Worm (Caenorhabditis elegans) whole organism, mixed stage, embryonic: ENCODE results near the gene kvs-5.

ENCODE experiments used
- M03D4.4 ChIP-seq: sonication (generic microtip); optimal IDR thresholded peaks from 2 replicates; lab custom pipeline; 2017; ENCODE audit warnings: mild to moderate bottlenecking, missing genetic modification characterization, missing compliant biosample characterization
- bed-3 ChIP-seq: fragments of 200-800 bp; sonication (Bioruptor generic); optimal IDR thresholded peaks from 3 replicates; lab custom pipeline; 2018; ENCODE audit warnings: mild to moderate bottlenecking, missing genetic modification characterization, moderate library complexity, missing compliant biosample characterization
- blmp-1 ChIP-seq: fragments of 150-350 bp; optimal IDR thresholded peaks from 2 replicates; lab custom pipeline; 2014; ENCODE audit warnings: missing biosample characterization, missing genetic modification characterization
- ceh-39 ChIP-seq: fragments of 150-350 bp; optimal IDR thresholded peaks from 2 replicates; lab custom pipeline; 2014; ENCODE audit warnings: missing biosample characterization, missing genetic modification characterization
- ceh-43 ChIP-seq: fragments of 200-800 bp; sonication (Bioruptor generic); optimal IDR thresholded peaks from 2 replicates; lab custom pipeline; 2018; ENCODE audit warnings: mild to moderate bottlenecking, missing genetic modification characterization, moderate library complexity, missing compliant biosample characterization
- ceh-83 ChIP-seq: fragments of 200-800 bp; sonication (Bioruptor generic); optimal IDR thresholded peaks from 2 replicates; lab custom pipeline; 2018; ENCODE audit warnings: mild to moderate bottlenecking, missing genetic modification characterization, missing compliant biosample characterization
- ces-1 ChIP-seq: fragments of 150-350 bp; optimal IDR thresholded peaks from 2 replicates; lab custom pipeline; 2014; ENCODE audit warnings: missing biosample characterization, missing genetic modification reagents, missing genetic modification characterization
- cnd-1 ChIP-seq: fragments of 200-800 bp; sonication (Bioruptor generic); optimal IDR thresholded peaks from 2 replicates; lab custom pipeline; 2018; ENCODE audit warnings: mild to moderate bottlenecking, missing genetic modification characterization, missing compliant biosample characterization
- drap-1 ChIP-seq: fragments of 200-800 bp; sonication (Bioruptor generic); optimal IDR thresholded peaks from 3 replicates; lab custom pipeline; 2018; ENCODE audit warnings: mild to moderate bottlenecking, missing genetic modification characterization, missing compliant biosample characterization
- flh-1 ChIP-seq: fragments of 200-800 bp; sonication (Bioruptor generic); optimal IDR thresholded peaks from 2 replicates; lab custom pipeline; 2018; ENCODE audit warnings: mild to moderate bottlenecking, missing genetic modification characterization, moderate library complexity, missing compliant biosample characterization
- ham-2 ChIP-seq: fragments of 200-800 bp; sonication (Bioruptor generic); optimal IDR thresholded peaks from 2 replicates; lab custom pipeline; 2018; ENCODE audit warnings: mild to moderate bottlenecking, missing genetic modification characterization, missing compliant biosample characterization
- hlh-1 ChIP-seq: fragments of 150-350 bp; optimal IDR thresholded peaks from 2 replicates; lab custom pipeline; 2014; ENCODE audit warnings: missing biosample characterization, missing genetic modification reagents, missing genetic modification characterization
- lin-32 ChIP-seq: fragments of 200-800 bp; sonication (Bioruptor generic); optimal IDR thresholded peaks from 2 replicates; lab custom pipeline; 2018; ENCODE audit warnings: mild to moderate bottlenecking, missing genetic modification characterization, missing compliant biosample characterization
- lsy-2 ChIP-seq: fragments of 150-350 bp; optimal IDR thresholded peaks from 2 replicates; lab custom pipeline; 2014; ENCODE audit warnings: missing biosample characterization, missing genetic modification characterization
- mab-5 ChIP-seq: fragments of 150-350 bp; optimal IDR thresholded peaks from 2 replicates; lab custom pipeline; 2014; ENCODE audit warnings: missing biosample characterization, missing genetic modification characterization
- mep-1 ChIP-seq: fragments of 150-350 bp; optimal IDR thresholded peaks from 2 replicates; lab custom pipeline; 2017; ENCODE audit warnings: missing biosample characterization, missing genetic modification reagents, missing genetic modification characterization, inconsistent platforms
- mls-2 ChIP-seq: sonication (generic microtip); optimal IDR thresholded peaks from 2 replicates; lab custom pipeline; 2016; ENCODE audit warnings: mild to moderate bottlenecking, missing genetic modification characterization, moderate library complexity, missing compliant biosample characterization
- nhr-12 ChIP-seq: fragments of 150-350 bp; optimal IDR thresholded peaks from 2 replicates; lab custom pipeline; 2014; ENCODE audit warnings: missing biosample characterization, missing genetic modification characterization
- nhr-237 ChIP-seq: fragments of 150-350 bp; optimal IDR thresholded peaks from 2 replicates; lab custom pipeline; 2014; ENCODE audit warnings: missing biosample characterization, missing genetic modification characterization
- nhr-28 ChIP-seq: fragments of 150-350 bp; optimal IDR thresholded peaks from 2 replicates; lab custom pipeline; 2014; ENCODE audit warnings: missing biosample characterization, missing genetic modification characterization
- nhr-76 ChIP-seq: sonication (generic microtip); optimal IDR thresholded peaks from 2 replicates; lab custom pipeline; 2017; ENCODE audit warnings: missing biosample characterization, missing genetic modification characterization
- pha-4 ChIP-seq: fragments of 150-350 bp; optimal IDR thresholded peaks from 2 replicates; lab custom pipeline; 2018; ENCODE audit warnings: missing biosample characterization, missing genetic modification reagents, missing genetic modification characterization
- sem-2 ChIP-seq: fragments of 200-800 bp; sonication (Bioruptor generic); optimal IDR thresholded peaks from 2 replicates; lab custom pipeline; 2018; ENCODE audit warnings: mild to moderate bottlenecking, missing genetic modification characterization, missing compliant biosample characterization
- snpc-4 ChIP-seq: fragments of 150-350 bp; optimal IDR thresholded peaks from 2 replicates; lab custom pipeline; 2014; ENCODE audit warnings: missing biosample characterization, missing genetic modification characterization
- sptf-1 ChIP-seq: sonication (generic microtip); optimal IDR thresholded peaks from 2 replicates; lab custom pipeline; 2017; ENCODE audit warnings: mild to moderate bottlenecking, missing genetic modification characterization, moderate library complexity, missing compliant biosample characterization
- tbx-8 ChIP-seq: fragments of 200-800 bp; sonication (Bioruptor generic); optimal IDR thresholded peaks from 2 replicates; lab custom pipeline; 2018; ENCODE audit warnings: mild to moderate bottlenecking, missing genetic modification characterization, moderate library complexity, missing compliant biosample characterization
- unc-120 ChIP-seq: sonication (generic microtip); optimal IDR thresholded peaks from 2 replicates; lab custom pipeline; 2017; ENCODE audit warnings: missing genetic modification characterization, missing compliant biosample characterization; ENCODE audit not compliant: poor library complexity, severe bottlenecking
- unc-39 ChIP-seq: fragments of 150-350 bp; optimal IDR thresholded peaks from 2 replicates; lab custom pipeline; 2014; ENCODE audit warnings: missing biosample characterization, missing genetic modification characterization
- unc-62 ChIP-seq: fragments of 150-350 bp; optimal IDR thresholded peaks from 2 replicates; lab custom pipeline; 2014; ENCODE audit warnings: missing biosample characterization, missing genetic modification reagents, missing genetic modification characterization
- zip-8 ChIP-seq: fragments of 150-350 bp; optimal IDR thresholded peaks from 2 replicates; lab custom pipeline; 2014; ENCODE audit warnings: missing biosample characterization, missing genetic modification characterization
- ztf-11 ChIP-seq: fragments of 150-350 bp; optimal IDR thresholded peaks from 2 replicates; lab custom pipeline; 2014; ENCODE audit warnings: missing biosample characterization, missing genetic modification characterization

The kvs-5 gene

ce11 chrIV:782393-782792 lies 45.8 kb downstream of the kvs-5 start:
- TF ChIP-seq zip-8 (tag; lab: Kevin White, UChicago), result no peak
- TF ChIP-seq nhr-28 (tag; lab: Kevin White, UChicago), result no peak
- no peak for TF ChIP-seq drap-1 (GFP tag; lab: Kevin White, UChicago)
- TF ChIP-seq lsy-2 (tag; lab: Kevin White, UChicago), result no peak
- TF ChIP-seq M03D4.4 (tag; lab: Kevin White, UChicago), result no peak
- no peak for TF ChIP-seq ztf-11 (tag; lab: Kevin White, UChicago)
- TF ChIP-seq lin-32 (GFP tag; lab: Kevin White, UChicago), result no peak
- TF ChIP-seq unc-120, result no peak

ce11 chrIV:787755-788154 lies 51.2 kb downstream of the kvs-5 start, which contains the start of gene F56B3.6:
Gene F56B3.6 (plus strand): TSS chrIV:788055.
- TF ChIP-seq nhr-28 (tag; lab: Kevin White, UChicago) (no peak), hlh-1 (tag; lab: Kevin White, UChicago) (no peak), unc-39 (tag; lab: Kevin White, UChicago) (no peak), nhr-76 (tag; lab: Kevin White, UChicago) (no peak), nhr-12 (tag; lab: Kevin White, UChicago) (no peak), ces-1 (GFP tag; lab: Kevin White, UChicago) (no peak), drap-1 (GFP tag; lab: Kevin White, UChicago) (no peak), mep-1 (tag; lab: Kevin White, UChicago) (no peak), sem-2 (GFP tag; lab: Kevin White, UChicago) (no peak), blmp-1 (no peak), ceh-39 (tag; lab: Kevin White, UChicago) (no peak)
- TF ChIP-seq, all 35 proteins: peak for 0

- TF ChIP-seq flh-1 (GFP tag; lab: Kevin White, UChicago), result no peak
- TF ChIP-seq ceh-83 (GFP tag; lab: Kevin White, UChicago), result no peak
- no peak for TF ChIP-seq mep-1 (tag; lab: Kevin White, UChicago)
These were observed 57.7 kb downstream of the kvs-5 start, which contains the start of gene F56B3.4 for ce11 chrIV:794275-794674. Gene F56B3.4 (minus strand): TSS chrIV:794275.

- no peak for TF ChIP-seq tbx-8
- no peak for TF ChIP-seq M03D4.4 (tag; lab: Kevin White, UChicago)
- no peak for TF ChIP-seq ceh-43
- no peak for TF ChIP-seq hlh-1 (tag; lab: Kevin White, UChicago)
- no peak for TF ChIP-seq nhr-12 (tag; lab: Kevin White, UChicago)
- no peak for TF ChIP-seq lin-32 (GFP tag; lab: Kevin White, UChicago)
- TF ChIP-seq mep-1 (tag; lab: Kevin White, UChicago), result no peak
- TF ChIP-seq bed-3 (GFP tag; lab: Kevin White, UChicago), result no peak
- TF ChIP-seq mls-2 (tag; lab: Kevin White, UChicago), result no peak
- no peak for TF ChIP-seq flh-1 (GFP tag; lab: Kevin White, UChicago)
- no peak for TF ChIP-seq ham-2 (GFP tag; lab: Kevin White, UChicago)
- TF ChIP-seq zip-8 (tag; lab: Kevin White, UChicago), result no peak
- TF ChIP-seq unc-39 (tag; lab: Kevin White, UChicago), result no peak
- TF ChIP-seq unc-120, result no peak
- no peak for TF ChIP-seq lsy-2 (tag; lab: Kevin White, UChicago)
- no peak for TF ChIP-seq mab-5
- TF ChIP-seq ztf-11 (tag; lab: Kevin White, UChicago), result no peak
- TF ChIP-seq nhr-28 (tag; lab: Kevin White, UChicago), result no peak
- no peak for TF ChIP-seq ces-1 (GFP tag; lab: Kevin White, UChicago)
- TF ChIP-seq sem-2 (GFP tag; lab: Kevin White, UChicago), result no peak
These were observed 58.9 kb downstream of the kvs-5 start, which contains the start of gene skr-18 for ce11 chrIV:795383-795872. Gene skr-18 (minus strand): TSS chrIV:795433.

ce11 chrIV:796521-797073 lies 60.0 kb downstream of the kvs-5 start, which contains the start of the genes F56B3.11 and ech-5:
Gene F56B3.11 (minus strand): TSS chrIV:796571.
Gene ech-5 (plus strand): TSS chrIV:797023.
- TF ChIP-seq pha-4 (tag; lab: Kevin White, UChicago) (no peak), zip-8 (tag; lab: Kevin White, UChicago) (no peak), flh-1 (GFP tag; lab: Kevin White, UChicago) (no peak), M03D4.4 (tag; lab: Kevin White, UChicago) (peak; percentile 37), ham-2 (GFP tag; lab: Kevin White, UChicago) (no peak), cnd-1 (no peak), sptf-1 (tag; lab: Kevin White, UChicago) (peak; percentile 81), snpc-4 (tag; lab: Kevin White, UChicago) (no peak), tbx-8 (no peak), nhr-237 (tag; lab: Kevin White, UChicago) (peak; percentile 82), nhr-76 (tag; lab: Kevin White, UChicago) (no peak), mls-2 (tag; lab: Kevin White, UChicago) (no peak), blmp-1 (no peak), lin-32 (GFP tag; lab: Kevin White, UChicago) (no peak), drap-1 (GFP tag; lab: Kevin White, UChicago) (peak; percentile 34), unc-62 (GFP tag; lab: Kevin White, UChicago) (no peak), unc-39 (tag; lab: Kevin White, UChicago) (no peak), ceh-43 (peak; percentile 26), unc-120 (no peak), mab-5 (peak; percentile 36), ces-1 (GFP tag; lab: Kevin White, UChicago) (peak; percentile 80), bed-3 (GFP tag; lab: Kevin White, UChicago) (peak; percentile 55), ceh-83 (GFP tag; lab: Kevin White, UChicago) (peak; percentile 49), lsy-2 (tag; lab: Kevin White, UChicago) (peak; percentile 69), mep-1 (tag; lab: Kevin White, UChicago) (peak; percentile 20)
